Worm (Caenorhabditis elegans): ENCODE data around the gene spat-3.

- TF ChIP-seq W03F9.2 (tag; optimal IDR thresholded peaks at IDR 0.05) (no peak), him-1 (tag; optimal IDR thresholded peaks at IDR 0.05) (no peak)
These were observed 19.1 kb downstream of the spat-3 start, which contains the start of gene C05E11.2 for ce11 chrX:4586617-4587016.
